Fruit fly (Drosophila melanogaster) S2 (cell line): Measurements from ENCODE around the gene CG6118.
A peak's percentile ranks its signal among the peaks of the same experiment; 100 is the strongest.

ENCODE experiments used
- CG8478 ChIP-seq: fragments of >200 bp; optimal IDR thresholded peaks from 2 replicates; lab custom pipeline; 2018
- CTCF ChIP-seq, 2 experiments: fragments of >200 bp; optimal IDR thresholded peaks; 2 replicates each; lab custom pipeline; 2018

CG6118 gene

DNA sequence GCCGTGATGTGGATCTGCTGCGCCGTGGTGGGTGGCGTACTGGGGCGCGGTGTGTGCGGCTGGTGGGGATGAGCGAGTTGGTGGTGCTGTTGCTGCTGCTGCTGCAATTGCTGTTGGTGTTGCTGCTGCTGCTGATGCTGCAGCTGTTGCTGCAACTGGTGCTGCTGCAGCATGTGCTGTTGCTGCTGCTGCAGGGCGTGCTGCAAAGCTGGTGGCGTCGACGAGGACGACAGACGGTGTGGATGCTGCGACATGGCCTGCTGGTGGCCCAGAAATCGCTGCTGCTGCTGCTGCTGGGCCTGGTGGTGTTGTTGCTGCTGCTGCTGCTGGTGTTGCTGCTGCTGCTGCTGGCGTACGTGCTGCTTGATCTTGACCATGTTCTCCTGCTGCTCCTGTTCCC lies 10.4 kb downstream of the CG6118 start:
- TF ChIP-seq CTCF (optimal IDR thresholded peaks at IDR 0.05; lab: Kevin White, UChicago) (no peak), CG8478 (lab: Kevin White, UChicago) (no peak)

DNA sequence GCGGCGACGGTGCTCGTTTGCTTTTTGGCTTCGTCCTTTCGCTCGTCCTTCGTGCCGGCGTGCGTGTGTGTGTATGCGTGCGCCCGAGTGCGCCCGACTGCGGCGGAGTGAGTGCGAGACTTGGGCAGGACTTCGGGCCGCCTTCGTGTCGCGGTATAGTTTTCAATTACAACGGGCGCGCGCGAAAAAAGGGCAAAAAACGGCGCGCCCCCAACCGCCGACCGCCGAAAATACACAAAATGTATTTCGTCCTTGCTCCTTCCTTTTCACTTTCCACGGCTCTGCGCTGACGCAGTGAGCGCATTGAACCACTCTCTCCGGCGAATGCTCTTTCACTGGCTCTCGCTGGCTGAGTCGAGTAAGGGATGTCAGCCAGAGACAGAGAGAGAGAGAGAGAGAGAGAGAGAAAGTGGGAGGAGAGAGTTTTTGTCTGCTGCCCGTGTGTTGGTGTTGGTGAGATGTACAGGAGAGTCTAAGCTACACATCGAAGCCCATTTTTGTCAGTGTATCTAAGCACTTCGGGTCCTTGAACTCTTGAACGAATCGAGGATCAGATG lies 14.1 kb downstream of the CG6118 start:
- TF ChIP-seq CTCF (optimal IDR thresholded peaks at IDR 0.05; lab: Kevin White, UChicago), result no peak
- no peak for TF ChIP-seq CG8478 (lab: Kevin White, UChicago)

dm6 chr3R:15418824-15419530 lies 15.6 kb downstream of the CG6118 start:
- no peak for TF ChIP-seq CG8478 (lab: Kevin White, UChicago)
- no peak for TF ChIP-seq CTCF (optimal IDR thresholded peaks at IDR 0.05; lab: Kevin White, UChicago)

dm6 chr3R:15417761-15418754 lies 16.5 kb downstream of the CG6118 start:
- TF ChIP-seq CG8478 (lab: Kevin White, UChicago) (no peak), CTCF (optimal IDR thresholded peaks at IDR 0.05; lab: Kevin White, UChicago) (no peak)

- no peak for TF ChIP-seq CTCF (optimal IDR thresholded peaks at IDR 0.05; lab: Kevin White, UChicago)
- TF ChIP-seq CG8478 (lab: Kevin White, UChicago), result no peak
Measured at dm6 chr3R:15414936-15415601, 19.5 kb downstream of the CG6118 start.

- TF ChIP-seq CG8478 (lab: Kevin White, UChicago) (no peak), CTCF (optimal IDR thresholded peaks at IDR 0.05; lab: Kevin White, UChicago) (no peak)
Measured at dm6 chr3R:15410689-15411587, 23.6 kb downstream of the CG6118 start.

DNA sequence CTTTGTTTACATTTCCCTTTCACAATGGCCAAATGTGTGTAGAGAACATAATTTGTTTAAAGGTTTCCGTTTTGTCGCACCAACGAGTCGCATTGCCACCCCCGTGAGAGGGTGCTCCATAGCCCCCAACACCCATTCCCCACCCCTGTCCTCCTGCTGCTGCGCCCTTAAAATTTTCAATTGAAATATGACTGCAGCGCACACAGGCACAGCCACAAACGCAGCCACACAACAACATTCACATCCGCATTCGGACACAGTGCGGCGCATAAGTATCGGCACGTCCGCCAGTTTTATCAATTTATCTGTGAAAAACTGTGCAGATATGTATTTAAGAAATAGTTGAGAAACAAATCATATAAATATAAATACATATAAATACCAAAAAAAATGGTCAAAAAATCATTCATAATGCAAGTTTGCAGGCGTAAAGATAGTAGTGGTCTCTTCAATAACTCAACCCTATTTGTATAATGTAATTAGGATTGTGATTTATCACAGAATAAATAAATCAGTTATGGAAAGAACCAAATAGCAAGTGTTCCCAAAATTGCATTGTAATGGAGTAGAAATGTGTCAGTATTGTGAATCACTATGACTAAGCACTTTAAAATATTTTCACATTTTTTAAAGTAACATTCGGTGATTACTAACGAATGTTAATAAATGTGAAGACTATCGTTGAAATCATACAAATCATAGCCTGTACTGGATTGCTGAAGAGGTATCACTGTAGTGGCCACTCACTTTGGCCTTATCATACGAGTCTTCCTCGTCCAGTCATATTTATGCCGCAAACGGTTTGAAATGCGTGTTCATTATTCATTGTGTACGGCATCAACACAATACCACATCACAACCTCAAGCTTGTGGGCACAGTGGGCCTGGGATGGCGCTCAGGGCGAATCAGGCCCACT lies 24.5 kb downstream of the CG6118 start:
- no peak for TF ChIP-seq CG8478 (lab: Kevin White, UChicago)
- TF ChIP-seq CTCF (optimal IDR thresholded peaks at IDR 0.05; lab: Kevin White, UChicago), result no peak

DNA sequence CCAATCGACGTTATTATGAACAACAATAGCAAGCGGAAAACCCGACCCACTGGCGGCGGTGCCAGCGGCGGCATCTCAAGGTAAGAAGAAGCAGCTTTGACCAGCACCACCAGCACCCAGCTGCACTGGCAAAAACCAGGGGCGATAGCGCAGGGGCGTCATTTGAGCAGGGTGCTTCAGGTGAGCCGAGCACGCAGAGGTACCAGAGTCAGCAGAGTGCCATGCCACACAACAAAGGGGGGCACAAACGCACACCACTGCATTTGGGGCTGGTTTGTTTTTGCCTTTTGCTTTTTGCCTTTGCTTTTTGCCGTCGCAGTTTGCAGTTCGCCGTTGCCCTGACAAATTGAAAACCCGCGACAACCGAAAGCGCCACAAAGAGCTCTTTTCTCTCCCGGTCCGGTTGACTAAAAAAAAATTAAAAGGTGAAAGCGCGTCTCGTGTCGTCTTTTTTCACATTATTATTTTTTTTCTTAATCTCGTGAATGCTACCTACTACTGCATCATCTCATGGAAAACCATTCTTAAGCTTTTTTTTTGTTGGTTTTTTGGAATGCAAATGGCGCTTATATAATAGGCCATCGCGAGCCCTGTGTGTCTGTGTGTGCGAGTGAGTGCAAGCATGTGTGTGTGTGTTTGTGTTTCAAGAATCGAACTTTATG lies 25.3 kb downstream of the CG6118 start:
- TF ChIP-seq CTCF (optimal IDR thresholded peaks at IDR 0.05; lab: Kevin White, UChicago), result no peak
- no peak for TF ChIP-seq CG8478 (lab: Kevin White, UChicago)

- no peak for TF ChIP-seq CG8478 (lab: Kevin White, UChicago)
- TF ChIP-seq CTCF (optimal IDR thresholded peaks at IDR 0.05; lab: Kevin White, UChicago), result peak; percentile 36 to 41
Measured at dm6 chr3R:15408131-15408731, 26.3 kb downstream of the CG6118 start, which contains the start of gene Atx2. TSS of gene Atx2 (plus strand) at chr3R:15408423.

- no peak for TF ChIP-seq CG8478 (lab: Kevin White, UChicago)
- no peak for TF ChIP-seq CTCF (optimal IDR thresholded peaks at IDR 0.05; lab: Kevin White, UChicago)
Measured at dm6 chr3R:15407020-15407501, 27.5 kb downstream of the CG6118 start, which contains the start of gene CG6125. TSS of gene CG6125 (minus strand) at chr3R:15407070.

dm6 chr3R:15406393-15406792 lies 28.1 kb downstream of the CG6118 start:
- TF ChIP-seq CTCF (optimal IDR thresholded peaks at IDR 0.05; lab: Kevin White, UChicago), result no peak
- TF ChIP-seq CG8478 (lab: Kevin White, UChicago), result no peak
